Worm (Caenorhabditis elegans) whole organism, midembryonic: ENCODE measurements around the gene F39B3.3.

Source experiments
- T22C8.4 ChIP-seq: fragments of 200-800 bp; sonication (Bioruptor generic); IDR thresholded peaks from 2 replicates; pipeline ENCODE4 v1.3.6; 2022; ENCODE audit warnings: missing genetic modification characterization, missing compliant biosample characterization
- cog-1 ChIP-seq: sonication (generic microtip); optimal IDR thresholded peaks from 2 replicates; lab custom pipeline; 2016; ENCODE audit warnings: missing genetic modification characterization, missing compliant biosample characterization
- flt-1 ChIP-seq: fragments of 200-800 bp; sonication (Bioruptor generic); IDR thresholded peaks from 2 replicates; pipeline ENCODE4 v1.3.6; 2022; ENCODE audit warnings: missing genetic modification characterization, missing compliant biosample characterization
- klf-2 ChIP-seq: fragments of 200-800 bp; sonication (Bioruptor generic); conservative IDR thresholded peaks from 2 replicates; pipeline ENCODE4 v1.3.6; 2022; ENCODE audit warnings: missing genetic modification reagents, missing genetic modification characterization, missing compliant biosample characterization
- med-1 ChIP-seq: sonication (generic microtip); optimal IDR thresholded peaks from 2 replicates; lab custom pipeline; 2017; ENCODE audit warnings: missing genetic modification characterization, mild to moderate bottlenecking, missing compliant biosample characterization, antibody characterized with exemption, missing genetic modification reagents; ENCODE audit not compliant: insufficient read depth
- ref-1 ChIP-seq: fragments of 200-800 bp; sonication (Bioruptor generic); conservative IDR thresholded peaks from 2 replicates; pipeline ENCODE4 v1.3.6; 2022; ENCODE audit warnings: missing genetic modification reagents, missing genetic modification characterization, missing compliant biosample characterization
- tab-1 ChIP-seq: fragments of 200-800 bp; sonication (Bioruptor generic); IDR thresholded peaks from 2 replicates; pipeline ENCODE4 v1.3.6; 2022; ENCODE audit warnings: missing genetic modification characterization, missing compliant biosample characterization
- ztf-23 ChIP-seq: fragments of 200-800 bp; sonication (Bioruptor generic); IDR thresholded peaks from 2 replicates; pipeline ENCODE4 v1.3.6; 2022; ENCODE audit warnings: missing genetic modification reagents, missing genetic modification characterization, missing compliant biosample characterization
- ztf-29 ChIP-seq: fragments of 200-800 bp; sonication (Bioruptor generic); IDR thresholded peaks from 2 replicates; pipeline ENCODE4 v1.3.6; 2022; ENCODE audit warnings: missing genetic modification reagents, missing genetic modification characterization, missing compliant biosample characterization

The F39B3.3 gene

DNA sequence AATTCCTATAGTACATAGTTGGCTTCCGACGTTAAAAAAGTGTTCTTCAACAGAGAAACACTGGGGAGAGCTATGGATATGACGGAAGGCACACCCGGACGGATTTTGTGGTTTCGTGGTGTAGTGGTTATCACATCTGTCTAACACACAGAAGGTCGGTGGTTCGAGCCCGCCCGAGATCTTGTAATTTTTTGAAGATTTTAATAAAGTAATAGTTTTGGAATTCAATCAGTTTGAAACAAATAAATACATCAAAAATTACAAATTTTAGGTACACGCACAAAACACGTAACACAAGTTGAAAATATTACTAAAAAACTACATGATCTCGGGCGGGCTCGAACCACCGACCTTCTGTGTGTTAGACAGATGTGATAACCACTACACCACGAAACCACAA lies 32.3 kb upstream of the F39B3.3 start:
- TF ChIP-seq klf-2 (no peak), flt-1 (GFP tag; lab: Robert Waterston, UW) (peak; percentile 78), cog-1 (tag; lab: Kevin White, UChicago) (no peak), ztf-23 (GFP tag; lab: Robert Waterston, UW) (0 out of 2 replicates have a peak, but pooled peaks have one; percentile 29), T22C8.4 (GFP tag; lab: Robert Waterston, UW) (peak; percentile 45; the same call in 1 of the 2 replicates), ztf-29 (GFP tag; lab: Robert Waterston, UW) (no peak), tab-1 (GFP tag; lab: Robert Waterston, UW) (0 out of 2 replicates have a peak, but pooled peaks have one; percentile 72), ref-1 (GFP tag; lab: Robert Waterston, UW) (peak; percentile 52; the same call in 1 of the 2 replicates), med-1 (GFP tag; lab: Kevin White, UChicago) (no peak)

DNA sequence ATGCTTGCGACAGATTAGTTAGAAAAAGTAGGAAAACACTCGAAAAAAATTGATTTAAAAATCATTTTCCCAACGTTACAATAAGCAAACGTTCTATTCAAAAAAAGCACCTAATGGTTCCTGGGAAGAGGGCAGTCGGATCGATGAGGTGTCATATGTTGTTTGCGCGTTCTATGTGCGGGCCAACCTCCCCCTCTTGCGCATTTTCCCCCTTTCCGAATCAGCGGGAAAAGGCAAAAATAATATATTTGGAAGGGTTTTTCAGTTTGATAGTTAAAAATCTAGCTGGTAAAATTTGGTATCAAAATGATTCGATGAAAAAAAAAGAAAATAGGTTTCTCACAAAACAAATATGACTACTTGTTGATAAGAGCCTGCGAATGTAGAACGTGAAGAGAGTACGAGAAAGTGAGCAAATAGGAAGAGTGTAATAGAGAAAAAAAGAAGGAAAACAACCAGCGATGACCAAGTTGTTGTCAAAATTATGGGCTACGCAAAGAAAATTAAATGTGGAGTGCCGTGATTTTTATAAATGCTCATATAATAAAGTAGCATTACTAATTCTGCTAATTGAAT lies 31.6 kb upstream of the F39B3.3 start:
- peak; percentile 51 for TF ChIP-seq cog-1 (tag; lab: Kevin White, UChicago)
- 0 out of 2 replicates have a peak, but pooled peaks have one; percentile 28 for TF ChIP-seq T22C8.4 (GFP tag; lab: Robert Waterston, UW)
- no peak for TF ChIP-seq ztf-23 (GFP tag; lab: Robert Waterston, UW)

DNA sequence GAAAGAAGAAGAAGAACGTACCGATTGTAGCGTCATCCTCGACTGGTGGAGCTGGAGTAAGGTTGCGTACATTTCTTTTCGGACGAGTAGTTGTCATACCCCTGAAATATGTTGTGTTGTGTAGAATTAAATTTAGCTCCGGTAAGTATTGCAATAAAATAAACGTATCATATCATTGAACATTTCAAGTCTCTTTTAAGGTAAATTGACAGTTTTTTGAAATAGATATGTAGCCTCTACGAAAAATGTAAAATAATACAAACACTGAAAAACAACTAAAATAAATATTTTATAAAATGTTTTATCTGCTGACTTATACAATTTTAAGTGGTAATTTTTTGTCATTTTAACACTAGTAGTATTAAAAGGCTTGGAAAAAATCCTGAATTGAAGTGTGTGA lies 31.0 kb upstream of the F39B3.3 start, which contains the start of gene C16H3.3:
C16H3.3 (minus strand) TSS at position 101 of the 400 bp plus-strand sequence.
- TF ChIP-seq ref-1 (GFP tag; lab: Robert Waterston, UW) (no peak), ztf-23 (GFP tag; lab: Robert Waterston, UW) (no peak), cog-1 (tag; lab: Kevin White, UChicago) (no peak), ztf-29 (GFP tag; lab: Robert Waterston, UW) (no peak), tab-1 (GFP tag; lab: Robert Waterston, UW) (no peak), flt-1 (GFP tag; lab: Robert Waterston, UW) (no peak), klf-2 (no peak), med-1 (GFP tag; lab: Kevin White, UChicago) (no peak), T22C8.4 (GFP tag; lab: Robert Waterston, UW) (no peak)

DNA sequence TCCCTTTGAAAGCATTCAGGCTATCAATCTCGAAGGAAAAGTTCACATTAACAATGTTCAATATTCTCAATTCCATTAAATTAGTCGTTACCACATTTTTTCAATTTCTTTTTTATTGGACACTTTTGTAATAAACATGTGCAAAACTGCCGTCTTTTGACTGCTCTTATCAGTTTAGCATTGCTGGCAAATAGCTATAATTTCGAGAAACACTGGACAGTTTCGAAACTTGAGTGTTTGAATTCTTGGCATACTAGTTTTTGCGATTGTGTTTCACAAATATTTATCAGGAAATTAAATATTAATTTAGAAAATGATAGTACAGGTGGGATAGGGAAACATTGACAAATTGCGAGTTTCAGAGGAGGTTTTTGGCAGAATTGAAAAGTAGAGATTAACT lies 22.4 kb upstream of the F39B3.3 start:
- TF ChIP-seq cog-1 (tag; lab: Kevin White, UChicago) (no peak), klf-2 (no peak), med-1 (GFP tag; lab: Kevin White, UChicago) (no peak), T22C8.4 (GFP tag; lab: Robert Waterston, UW) (no peak), ztf-29 (GFP tag; lab: Robert Waterston, UW) (no peak), ztf-23 (GFP tag; lab: Robert Waterston, UW) (no peak), ref-1 (GFP tag; lab: Robert Waterston, UW) (no peak), tab-1 (GFP tag; lab: Robert Waterston, UW) (no peak), flt-1 (GFP tag; lab: Robert Waterston, UW) (no peak)

DNA sequence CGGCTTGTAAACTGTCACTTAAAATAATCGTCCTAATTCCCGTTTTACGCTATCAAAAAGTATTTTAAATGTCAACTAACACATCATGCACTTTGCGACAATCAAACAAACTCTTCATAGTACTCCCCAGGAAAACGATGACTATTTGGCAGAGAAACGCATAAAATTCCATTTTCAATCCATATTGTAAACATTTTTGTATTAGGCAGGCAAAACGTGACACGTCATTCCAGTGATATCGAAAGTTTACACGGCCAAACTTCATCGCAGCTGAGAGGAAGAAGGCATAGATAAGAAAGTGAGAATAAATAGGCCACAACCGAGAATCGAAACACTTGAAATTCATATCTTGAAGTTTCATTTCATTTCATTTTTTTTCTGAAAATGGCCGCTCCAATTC lies 21.2 kb upstream of the F39B3.3 start, which contains the start of gene lec-9:
lec-9 (plus strand) TSS at position 349 of the 400 bp plus-strand sequence.
- TF ChIP-seq klf-2 (no peak), tab-1 (GFP tag; lab: Robert Waterston, UW) (no peak), ztf-23 (GFP tag; lab: Robert Waterston, UW) (no peak), flt-1 (GFP tag; lab: Robert Waterston, UW) (no peak), ref-1 (GFP tag; lab: Robert Waterston, UW) (no peak), cog-1 (tag; lab: Kevin White, UChicago) (no peak), T22C8.4 (GFP tag; lab: Robert Waterston, UW) (no peak), med-1 (GFP tag; lab: Kevin White, UChicago) (no peak), ztf-29 (GFP tag; lab: Robert Waterston, UW) (no peak)

DNA sequence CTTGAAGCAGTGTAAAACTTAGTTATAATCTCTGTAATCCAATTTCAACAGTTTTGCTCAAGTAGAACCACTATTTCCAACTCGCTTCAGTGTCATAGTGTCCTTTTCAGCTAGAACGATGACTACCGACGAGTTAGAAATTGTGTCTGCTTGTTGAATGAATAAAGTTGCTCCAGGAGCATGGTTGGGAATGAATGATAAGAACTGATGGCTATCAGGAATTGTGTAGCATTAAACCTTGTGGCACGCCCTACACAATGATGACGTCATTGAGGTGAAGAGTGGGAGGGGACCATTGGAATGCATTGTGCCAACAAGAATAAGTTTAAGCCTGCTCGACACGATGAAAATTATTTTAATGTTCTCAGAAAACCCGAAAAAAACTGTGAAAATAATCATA lies 19.8 kb upstream of the F39B3.3 start:
- no peak for TF ChIP-seq flt-1 (GFP tag; lab: Robert Waterston, UW)
- TF ChIP-seq ztf-23 (GFP tag; lab: Robert Waterston, UW): no peak
- TF ChIP-seq tab-1 (GFP tag; lab: Robert Waterston, UW): no peak
- no peak for TF ChIP-seq ref-1 (GFP tag; lab: Robert Waterston, UW)

DNA sequence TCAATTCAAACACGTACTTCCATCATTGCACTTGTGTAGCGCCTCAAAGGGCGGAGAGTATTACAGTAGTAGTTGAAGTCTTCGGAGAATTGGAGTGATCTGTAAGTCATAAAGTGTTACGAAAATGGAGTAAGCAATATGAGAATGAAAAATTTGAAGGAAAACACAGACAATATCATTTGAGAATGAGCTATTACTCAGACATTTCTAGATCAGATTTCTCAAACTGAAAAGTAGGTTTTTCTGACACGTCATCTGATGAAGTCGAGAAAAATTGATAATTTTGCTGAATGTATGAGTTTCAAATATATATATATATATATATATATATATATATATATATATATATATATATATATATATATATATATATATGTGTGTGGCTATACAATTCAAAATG lies 868 bp upstream of the F39B3.3 start, which contains the start of gene frpr-7:
frpr-7 (minus strand) TSS at position 101 of the 400 bp plus-strand sequence.
- no peak for TF ChIP-seq T22C8.4 (GFP tag; lab: Robert Waterston, UW)
- no peak for TF ChIP-seq ref-1 (GFP tag; lab: Robert Waterston, UW)
- TF ChIP-seq med-1 (GFP tag; lab: Kevin White, UChicago): no peak
- TF ChIP-seq ztf-23 (GFP tag; lab: Robert Waterston, UW): no peak
- TF ChIP-seq tab-1 (GFP tag; lab: Robert Waterston, UW): no peak
- no peak for TF ChIP-seq flt-1 (GFP tag; lab: Robert Waterston, UW)
- TF ChIP-seq cog-1 (tag; lab: Kevin White, UChicago): no peak
- TF ChIP-seq ztf-29 (GFP tag; lab: Robert Waterston, UW): no peak
- TF ChIP-seq klf-2: no peak

DNA sequence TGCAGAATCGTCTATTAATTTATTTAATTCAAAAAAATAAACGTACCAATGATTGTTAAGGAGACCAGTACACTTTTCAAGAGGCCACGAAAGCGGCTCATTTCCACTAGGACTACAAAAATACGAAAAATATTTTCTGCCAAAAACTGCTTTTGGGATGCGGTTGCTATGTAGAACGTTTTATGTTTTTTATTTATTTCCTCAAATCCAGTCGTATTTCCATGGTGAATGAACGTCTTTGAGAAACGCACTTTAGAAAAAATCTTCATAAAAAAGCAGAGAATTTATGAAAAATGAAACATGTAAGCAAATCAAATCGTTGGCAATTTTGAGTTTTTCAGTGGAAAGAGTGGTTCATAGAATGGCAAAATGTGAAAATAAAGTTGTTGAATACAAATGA lies 11.5 kb downstream of the F39B3.3 start, which contains the start of gene F39B3.7:
F39B3.7 (minus strand) TSS at position 101 of the 400 bp plus-strand sequence.
- no peak for TF ChIP-seq med-1 (GFP tag; lab: Kevin White, UChicago)

DNA sequence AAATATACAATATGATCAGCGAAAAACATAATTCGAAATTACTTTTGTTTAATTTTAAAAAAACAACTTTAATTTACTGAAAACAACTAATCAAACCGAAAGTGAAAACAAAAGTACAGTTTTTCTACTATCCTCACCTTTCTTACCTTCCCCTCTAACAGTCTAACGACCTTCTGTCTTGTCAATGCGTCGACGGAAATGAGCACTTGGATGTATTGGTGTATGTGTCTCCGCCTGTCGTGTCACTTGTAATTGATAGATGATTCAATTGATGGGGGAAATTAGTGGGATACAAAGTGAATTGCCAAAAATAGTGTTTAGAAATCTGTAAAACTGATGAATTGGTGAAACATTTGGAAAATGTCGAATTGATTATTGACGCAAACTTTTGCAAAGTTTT lies 15.5 kb downstream of the F39B3.3 start, which contains the start of gene F31A3.5:
F31A3.5 (minus strand) TSS at position 200 of the 400 bp plus-strand sequence.
- no peak for TF ChIP-seq T22C8.4 (GFP tag; lab: Robert Waterston, UW)
- no peak for TF ChIP-seq cog-1 (tag; lab: Kevin White, UChicago)
- TF ChIP-seq ztf-23 (GFP tag; lab: Robert Waterston, UW): no peak
- no peak for TF ChIP-seq tab-1 (GFP tag; lab: Robert Waterston, UW)
- no peak for TF ChIP-seq flt-1 (GFP tag; lab: Robert Waterston, UW)
- no peak for TF ChIP-seq klf-2
- no peak for TF ChIP-seq ref-1 (GFP tag; lab: Robert Waterston, UW)
- no peak for TF ChIP-seq ztf-29 (GFP tag; lab: Robert Waterston, UW)
